Worm (Caenorhabditis elegans) whole organism, L2 larva: Measurements from ENCODE around the gene F21D12.2.

Source experiments
- alr-1 ChIP-seq: fragments of 150-350 bp; optimal IDR thresholded peaks from 2 replicates; lab custom pipeline; 2014; ENCODE audit warnings: missing biosample characterization, missing genetic modification characterization
- mdl-1 ChIP-seq, 2 experiments: fragments of 150-350 bp in 1 of 2; sonication (generic microtip) in 1 of 2; optimal IDR thresholded peaks; 2 replicates each; lab custom pipeline; 2017; ENCODE audit warnings: missing biosample characterization in 2 of 2, missing genetic modification characterization in 2 of 2

- TF ChIP-seq alr-1 (tag; lab: Kevin White, UChicago) (no peak), mdl-1 (tag; optimal IDR thresholded peaks at IDR 0.05; lab: Kevin White, UChicago) (no peak)
Observed at ce11 chrII:7317468-7317867, at the start of gene F21D12.2.
